Worm (Caenorhabditis elegans): Measurements from ENCODE around the gene F44E5.17.

Gene F44E5.17

DNA sequence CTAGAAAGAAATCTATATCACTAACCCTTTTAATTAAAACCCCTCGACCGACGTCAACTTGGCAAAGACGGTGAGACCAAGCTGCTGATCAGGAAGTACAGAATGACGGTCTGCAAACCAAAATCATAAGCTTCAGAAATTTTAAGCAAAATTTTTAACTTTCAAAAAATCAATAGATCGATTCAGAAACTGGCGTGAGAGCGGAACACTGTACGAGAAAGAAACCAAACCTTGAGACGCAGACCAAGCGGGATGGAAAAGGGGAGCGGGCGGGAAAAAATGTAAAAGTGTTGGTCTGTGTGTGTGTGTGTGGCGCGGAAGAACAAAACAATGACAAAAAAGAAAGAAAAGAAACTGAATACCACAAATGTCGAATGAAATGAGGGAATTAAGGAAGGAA, at the start of gene F44E5.17, which contains the start of gene gpb-1:
F44E5.17 (minus strand) TSS at position 101 of the 400 bp plus-strand sequence.
gpb-1 (minus strand) TSS at position 118 of the 400 bp plus-strand sequence.
- no peak for TF ChIP-seq him-1 (tag; optimal IDR thresholded peaks at IDR 0.05)
- no peak for TF ChIP-seq dao-5 (tag; optimal IDR thresholded peaks at IDR 0.05)
- TF ChIP-seq W03F9.2 (tag; optimal IDR thresholded peaks at IDR 0.05), result no peak

DNA sequence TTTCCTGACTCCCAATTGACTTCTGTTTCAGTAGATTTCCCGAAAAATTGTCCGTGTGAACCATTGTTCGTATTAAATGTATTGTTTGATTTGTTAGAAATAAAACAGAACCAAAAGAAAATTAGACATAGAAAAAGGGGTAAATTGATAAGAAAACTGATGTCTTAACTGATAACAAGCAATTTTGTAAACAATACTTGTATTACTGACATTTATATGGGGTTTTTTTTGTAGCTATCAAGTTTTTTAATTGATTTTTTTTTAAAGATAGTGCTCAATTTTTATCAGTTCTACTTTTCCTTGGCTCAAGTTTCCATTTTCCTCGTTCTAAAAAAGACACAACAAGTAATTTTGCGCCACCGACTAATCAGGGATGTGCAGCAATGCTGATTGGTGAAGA, 48.8 kb upstream of the F44E5.17 start:
- no peak for TF ChIP-seq W03F9.2 (tag; optimal IDR thresholded peaks at IDR 0.05)
- TF ChIP-seq him-1 (tag; optimal IDR thresholded peaks at IDR 0.05), result no peak
- no peak for TF ChIP-seq dao-5 (tag; optimal IDR thresholded peaks at IDR 0.05)

DNA sequence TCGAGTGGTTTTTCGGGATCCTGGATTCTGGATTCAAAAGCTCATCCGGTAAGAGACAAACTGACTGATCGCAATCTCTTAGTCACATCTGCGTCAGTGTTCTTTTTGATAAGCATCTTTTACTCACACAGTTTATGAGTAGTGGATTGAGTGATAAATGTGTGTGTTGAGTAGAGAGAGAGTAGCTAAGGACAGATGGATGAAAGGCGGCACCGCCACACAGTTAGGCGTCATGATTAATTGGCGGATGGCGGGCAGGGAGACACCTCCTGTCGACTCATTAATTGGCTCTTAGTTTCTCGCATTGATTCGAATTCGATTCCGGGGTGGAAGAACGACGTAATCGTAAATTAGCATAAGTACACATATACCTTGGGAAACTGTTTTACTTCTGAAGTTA, 46.0 kb upstream of the F44E5.17 start:
- no peak for TF ChIP-seq him-1 (tag; optimal IDR thresholded peaks at IDR 0.05)
- TF ChIP-seq dao-5 (tag; optimal IDR thresholded peaks at IDR 0.05), result no peak
- no peak for TF ChIP-seq W03F9.2 (tag; optimal IDR thresholded peaks at IDR 0.05)

DNA sequence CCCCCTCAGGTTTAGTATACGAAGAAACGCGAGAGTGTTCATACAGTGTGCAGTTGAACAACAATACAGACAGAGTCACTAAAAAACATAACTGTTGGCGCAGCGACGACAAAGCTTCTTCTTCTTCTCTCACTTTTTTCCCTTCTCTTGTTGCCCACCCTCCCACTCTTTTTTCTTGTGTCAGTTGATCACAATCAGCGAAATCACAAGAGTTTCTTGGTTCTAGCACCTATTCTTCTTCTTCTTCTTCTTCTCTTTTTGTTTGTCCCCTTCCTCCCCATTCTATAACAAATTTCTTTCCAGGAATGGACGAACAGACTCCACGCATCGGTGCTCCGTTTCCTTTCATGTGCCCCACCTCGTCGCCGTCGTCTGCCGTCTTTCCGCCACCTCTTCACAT, 42.1 kb upstream of the F44E5.17 start, which contains the start of gene F43G6.4:
F43G6.4 (plus strand) TSS at position 301 of the 400 bp plus-strand sequence.
- TF ChIP-seq dao-5 (tag; optimal IDR thresholded peaks at IDR 0.05) (no peak), him-1 (tag; optimal IDR thresholded peaks at IDR 0.05) (no peak), W03F9.2 (tag; optimal IDR thresholded peaks at IDR 0.05) (no peak)

DNA sequence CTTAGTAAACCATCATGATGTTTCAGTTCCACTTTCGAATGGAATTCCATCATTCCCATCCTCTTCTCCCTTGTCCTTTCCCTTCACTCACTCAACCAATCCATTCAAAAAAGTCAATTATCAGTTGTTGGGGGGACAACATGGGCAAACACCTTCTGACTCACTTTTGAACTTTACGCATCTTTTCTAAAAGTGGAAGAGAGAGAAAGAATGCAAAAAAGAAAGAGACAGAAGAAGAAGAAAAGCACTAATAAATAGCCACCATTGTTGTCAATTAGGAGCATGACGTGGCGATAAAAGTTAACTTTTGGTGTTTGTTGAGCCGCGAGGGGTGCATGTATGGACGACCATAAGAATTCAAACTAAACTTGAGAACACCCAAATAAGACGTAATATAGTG, 39.6 kb upstream of the F44E5.17 start:
- no peak for TF ChIP-seq W03F9.2 (tag; optimal IDR thresholded peaks at IDR 0.05)
- no peak for TF ChIP-seq dao-5 (tag; optimal IDR thresholded peaks at IDR 0.05)
- no peak for TF ChIP-seq him-1 (tag; optimal IDR thresholded peaks at IDR 0.05)

DNA sequence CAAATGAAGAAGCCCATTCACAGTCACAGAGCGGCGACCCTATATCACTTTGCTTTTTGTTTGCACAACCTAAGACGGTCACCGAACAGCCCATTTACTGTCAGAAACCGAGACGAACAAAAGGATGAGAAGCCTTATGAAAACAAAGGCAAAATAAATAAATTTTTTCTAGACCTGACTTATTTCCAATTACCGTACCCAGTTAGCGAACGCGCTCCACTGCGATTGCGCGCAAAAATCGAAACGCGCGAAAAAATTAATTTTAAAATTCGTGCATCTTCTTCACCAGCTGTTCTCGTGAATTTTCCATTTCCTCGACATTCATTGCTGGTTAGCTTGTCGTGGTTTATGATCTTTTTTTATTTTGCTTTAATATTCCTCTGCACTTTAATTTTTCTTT, 34.1 kb upstream of the F44E5.17 start, which contains the start of gene F43G6.16:
F43G6.16 (minus strand) TSS at position 141 of the 400 bp plus-strand sequence.
- TF ChIP-seq dao-5 (tag; optimal IDR thresholded peaks at IDR 0.05) (no peak), him-1 (tag; optimal IDR thresholded peaks at IDR 0.05) (no peak), W03F9.2 (tag; optimal IDR thresholded peaks at IDR 0.05) (no peak)

DNA sequence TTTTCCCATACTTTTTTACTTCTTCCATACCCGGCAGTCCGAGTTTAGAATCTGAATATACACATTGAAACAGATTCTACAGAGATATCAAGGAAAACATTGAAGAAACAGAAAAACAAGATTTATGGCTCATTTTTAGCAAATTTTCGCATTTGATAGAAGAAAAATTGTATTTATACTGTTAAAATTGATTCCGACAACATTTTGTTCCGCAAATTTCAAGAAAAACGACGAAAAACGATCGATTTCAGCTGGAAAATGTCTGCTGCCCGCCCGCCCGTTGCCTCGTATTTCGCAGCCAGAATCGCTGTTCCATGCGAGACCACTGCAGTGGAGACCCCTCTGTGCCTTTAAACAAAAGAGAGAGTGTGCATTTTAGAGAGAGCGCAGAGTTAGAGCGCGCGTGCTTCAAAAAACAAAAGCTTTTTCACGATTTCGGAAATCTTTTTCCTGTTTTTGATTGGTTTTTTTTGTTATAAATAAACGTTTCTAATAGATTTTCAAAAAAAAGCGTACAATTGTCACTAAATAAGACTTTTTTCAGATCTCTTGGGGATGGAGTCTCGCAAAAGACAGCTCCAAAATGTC, 29.6 kb upstream of the F44E5.17 start, which contains the start of the genes patr-1 and dna-2:
patr-1 (minus strand) TSS at position 51 of the 588 bp plus-strand sequence.
dna-2 (plus strand) TSS at position 538 of the 588 bp plus-strand sequence.
- no peak for TF ChIP-seq him-1 (tag; optimal IDR thresholded peaks at IDR 0.05)
- no peak for TF ChIP-seq dao-5 (tag; optimal IDR thresholded peaks at IDR 0.05)
- TF ChIP-seq W03F9.2 (tag; optimal IDR thresholded peaks at IDR 0.05), result no peak

DNA sequence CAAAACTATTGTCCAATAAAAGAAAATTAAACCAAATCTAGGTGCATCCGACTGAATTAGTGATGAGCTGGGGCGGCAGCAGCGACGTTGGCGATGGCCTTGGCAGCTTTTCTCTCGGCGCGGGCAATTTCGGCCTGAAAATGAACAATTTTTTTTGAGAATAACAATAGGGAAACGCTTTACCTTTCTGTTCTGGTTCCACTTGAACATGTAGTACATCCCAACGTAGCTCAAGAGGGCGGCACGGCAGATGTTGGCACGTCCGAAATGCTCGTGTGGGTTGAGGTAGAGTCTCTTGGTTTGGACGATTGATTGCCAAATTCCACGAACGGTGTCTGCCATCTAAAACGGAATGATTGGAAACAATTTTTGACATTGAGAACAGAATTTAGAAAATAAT, 25.8 kb upstream of the F44E5.17 start, which contains the start of gene F44E5.1:
F44E5.1 (minus strand) TSS at position 342 of the 400 bp plus-strand sequence.
- no peak for TF ChIP-seq dao-5 (tag; optimal IDR thresholded peaks at IDR 0.05)
- TF ChIP-seq W03F9.2 (tag; optimal IDR thresholded peaks at IDR 0.05), result no peak
- no peak for TF ChIP-seq him-1 (tag; optimal IDR thresholded peaks at IDR 0.05)

DNA sequence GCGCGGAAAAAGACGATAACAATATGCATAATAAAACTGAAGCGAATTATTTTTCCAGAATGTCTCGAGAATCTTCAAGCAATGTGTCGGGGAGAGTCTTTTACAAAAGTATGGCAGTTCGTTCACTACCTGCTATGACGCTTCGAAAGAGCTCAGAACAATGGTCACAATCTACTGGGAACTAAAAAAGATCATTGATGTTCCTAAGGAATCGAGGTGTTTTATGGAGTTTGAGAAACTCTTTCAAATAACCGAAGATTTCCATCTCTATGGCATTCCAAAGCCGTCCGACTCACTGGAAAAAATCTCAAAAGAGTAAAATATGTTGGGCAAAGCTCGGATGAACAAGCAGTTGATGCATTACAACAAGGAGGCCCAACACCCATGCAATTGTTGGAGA, 24.0 kb upstream of the F44E5.17 start, which contains the start of gene F44E5.15:
F44E5.15 (plus strand) TSS at position 301 of the 400 bp plus-strand sequence.
- TF ChIP-seq dao-5 (tag; optimal IDR thresholded peaks at IDR 0.05) (no peak), W03F9.2 (tag; optimal IDR thresholded peaks at IDR 0.05) (no peak), him-1 (tag; optimal IDR thresholded peaks at IDR 0.05) (no peak)

DNA sequence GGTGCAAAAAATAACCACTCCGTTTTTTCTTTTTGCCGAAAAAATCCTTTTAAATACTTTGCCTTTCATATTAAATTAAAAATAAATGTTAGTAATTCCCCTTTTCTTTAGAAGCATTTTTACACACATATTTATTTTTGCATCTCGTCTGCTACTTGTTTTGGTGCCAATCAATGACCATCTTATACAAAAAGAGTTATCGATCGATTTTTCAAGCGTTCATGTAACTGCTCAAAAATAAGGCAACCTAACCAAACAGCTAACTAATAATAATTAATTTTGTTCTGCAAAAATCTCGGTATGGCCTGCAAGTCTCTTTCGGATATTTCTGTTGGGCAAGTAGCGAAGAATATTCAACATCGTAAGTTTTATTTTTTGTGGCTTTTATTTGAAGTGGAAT, 18.1 kb upstream of the F44E5.17 start, which contains the start of gene F44E5.2:
F44E5.2 (plus strand) TSS at position 301 of the 400 bp plus-strand sequence.
- TF ChIP-seq W03F9.2 (tag; optimal IDR thresholded peaks at IDR 0.05) (no peak), dao-5 (tag; optimal IDR thresholded peaks at IDR 0.05) (no peak), him-1 (tag; optimal IDR thresholded peaks at IDR 0.05) (no peak)

DNA sequence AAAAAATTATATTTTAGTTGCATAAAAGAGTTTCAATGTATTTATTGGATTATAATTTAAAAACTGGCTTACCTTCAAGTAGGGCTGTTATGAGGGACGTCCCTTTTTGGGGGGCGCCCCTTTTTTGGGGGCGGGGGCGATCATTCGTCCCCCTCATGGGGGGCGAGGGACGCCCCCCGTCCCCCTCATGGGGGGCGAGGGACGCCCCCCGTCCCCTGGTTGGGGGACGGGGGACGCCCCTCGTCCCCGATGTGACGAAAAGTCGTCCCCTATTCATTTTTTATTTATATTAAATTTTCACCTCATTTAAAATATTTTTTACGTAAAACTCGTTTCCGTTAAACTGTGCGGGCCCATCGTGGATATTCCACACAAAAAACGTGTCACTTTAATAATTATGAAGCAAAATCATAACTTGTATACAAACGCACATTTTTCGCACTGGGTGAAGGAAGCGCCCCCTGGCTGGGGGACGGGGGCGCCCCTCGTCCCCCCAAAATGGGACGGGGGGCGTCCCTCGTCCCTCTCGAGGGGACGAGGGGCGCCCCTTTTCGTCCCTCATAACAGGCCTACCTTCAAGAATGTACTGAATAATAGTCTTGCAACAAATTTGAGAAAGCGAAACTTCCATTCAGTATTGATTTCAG, 17.2 kb upstream of the F44E5.17 start:
- no peak for TF ChIP-seq him-1 (tag; optimal IDR thresholded peaks at IDR 0.05)
- no peak for TF ChIP-seq dao-5 (tag; optimal IDR thresholded peaks at IDR 0.05)
- no peak for TF ChIP-seq W03F9.2 (tag; optimal IDR thresholded peaks at IDR 0.05)

DNA sequence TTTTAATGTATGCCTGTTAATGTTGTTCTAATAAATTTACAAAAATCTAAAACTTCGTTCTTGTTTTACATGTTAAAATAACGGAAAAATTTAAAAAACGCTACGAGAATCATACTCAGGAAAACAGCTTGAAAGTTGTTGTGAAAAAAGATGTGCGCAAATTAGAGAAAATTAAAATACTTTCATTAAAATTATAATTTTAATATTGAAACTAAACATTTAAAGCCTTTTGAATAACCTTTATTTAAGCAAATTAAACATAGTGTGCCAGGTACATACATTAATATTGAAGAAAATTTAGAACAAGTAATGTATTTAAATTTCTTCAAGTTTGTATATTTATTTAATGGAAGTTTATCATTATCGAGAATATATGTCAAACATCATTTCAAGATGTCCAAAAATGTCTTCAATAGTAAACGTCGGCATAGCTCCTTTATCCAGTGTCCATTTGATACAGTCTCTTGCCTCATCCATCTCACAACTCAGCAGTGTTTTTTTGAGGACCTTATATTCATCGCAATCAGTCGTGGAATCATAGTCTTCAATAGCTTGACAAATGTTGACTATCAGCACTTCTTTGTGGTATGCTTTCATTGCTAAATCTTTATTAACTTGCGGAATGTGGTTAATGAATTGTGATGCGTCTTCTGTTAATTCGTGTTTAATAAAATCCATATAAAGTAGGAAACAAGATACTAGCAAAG, 13.6 kb upstream of the F44E5.17 start:
- TF ChIP-seq dao-5 (tag; optimal IDR thresholded peaks at IDR 0.05) (no peak), W03F9.2 (tag; optimal IDR thresholded peaks at IDR 0.05) (peak; percentile 92)

DNA sequence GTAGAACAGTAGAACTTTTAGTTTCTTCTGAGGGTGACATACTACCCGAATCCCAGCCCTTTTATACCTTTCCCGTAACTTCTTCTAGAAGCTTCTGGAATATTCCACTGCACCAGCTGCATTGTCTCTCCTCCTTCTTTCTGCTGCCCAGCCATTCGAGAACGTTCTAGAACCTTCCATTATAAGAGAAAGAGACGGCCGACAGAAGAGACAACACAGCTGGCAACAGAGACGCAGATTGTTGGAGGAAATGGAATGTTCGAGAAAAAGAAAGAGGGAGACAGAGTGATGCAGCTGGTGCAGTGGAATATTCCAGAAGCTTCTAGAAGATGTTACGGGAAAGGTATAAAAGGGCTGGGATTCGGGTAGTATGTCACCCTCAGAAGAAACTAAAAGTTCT, 10.9 kb upstream of the F44E5.17 start, which contains the start of the genes F44E5.4 and F44E5.5:
F44E5.4 (minus strand) TSS at position 35 of the 400 bp plus-strand sequence.
F44E5.5 (plus strand) TSS at position 386 of the 400 bp plus-strand sequence.
- TF ChIP-seq him-1 (tag; optimal IDR thresholded peaks at IDR 0.05), result peak; percentile 35

Measured in whole organism, L4/young adult.